Fruit fly (Drosophila melanogaster) whole organism, embryonic: ENCODE results near the gene Scox.

Experiments used
- Aef1 ChIP-seq: fragments of 200-800 bp; sonication (Bioruptor generic); IDR thresholded peaks from 3 replicates; pipeline ENCODE4 v1.3.6; 2022; ENCODE audit warnings: missing biosample characterization, missing genetic modification characterization
- Antp ChIP-seq: fragments of 200-800 bp; sonication (Bioruptor generic); optimal IDR thresholded peaks from 3 replicates; lab custom pipeline; 2016; ENCODE audit warnings: missing biosample characterization, missing genetic modification characterization
- B-H1 ChIP-seq: fragments of 200-800 bp; sonication (Bioruptor generic); IDR thresholded peaks from 3 replicates; pipeline ENCODE4 v1.3.6; 2022; ENCODE audit warnings: missing biosample characterization, missing genetic modification characterization
- C15 ChIP-seq: fragments of 200-800 bp; sonication (Bioruptor generic); IDR thresholded peaks from 3 replicates; pipeline ENCODE4 v1.3.6; 2022; ENCODE audit warnings: missing biosample characterization, missing genetic modification characterization
- CG11247 ChIP-seq: fragments of 200-800 bp; sonication (Bioruptor generic); IDR thresholded peaks from 2 replicates; pipeline ENCODE4 v1.3.6; 2022; ENCODE audit warnings: missing biosample characterization, missing genetic modification characterization
- CG11398 ChIP-seq: fragments of 200-800 bp; sonication (Bioruptor generic); optimal IDR thresholded peaks from 2 replicates; lab custom pipeline; 2016; ENCODE audit warnings: missing biosample characterization, missing genetic modification characterization
- CG11723 ChIP-seq: fragments of 200-800 bp; sonication (Bioruptor generic); optimal IDR thresholded peaks from 2 replicates; lab custom pipeline; 2017; ENCODE audit warnings: missing biosample characterization, mild to moderate bottlenecking, missing genetic modification characterization
- CG12769 ChIP-seq: fragments of 200-800 bp; sonication (Bioruptor generic); optimal IDR thresholded peaks from 2 replicates; lab custom pipeline; 2019; ENCODE audit warnings: missing biosample characterization, mild to moderate bottlenecking, missing genetic modification characterization, moderate library complexity
- CG13296 ChIP-seq: fragments of 200-800 bp; sonication (Bioruptor generic); optimal IDR thresholded peaks from 3 replicates; lab custom pipeline; 2018; ENCODE audit warnings: missing biosample characterization, mild to moderate bottlenecking, missing genetic modification characterization
- CG13424 ChIP-seq: fragments of 200-800 bp; sonication (Bioruptor generic); optimal IDR thresholded peaks from 2 replicates; lab custom pipeline; 2019; ENCODE audit warnings: missing biosample characterization, mild to moderate bottlenecking, missing genetic modification characterization, moderate library complexity
- CG14710 ChIP-seq: fragments of 200-800 bp; sonication (Bioruptor generic); optimal IDR thresholded peaks from 3 replicates; lab custom pipeline; 2019; ENCODE audit warnings: missing biosample characterization, mild to moderate bottlenecking, missing genetic modification characterization, moderate library complexity
- CG14965 ChIP-seq: fragments of 200-800 bp; sonication (Bioruptor generic); optimal IDR thresholded peaks from 2 replicates; lab custom pipeline; 2016; ENCODE audit warnings: missing biosample characterization, missing genetic modification characterization, borderline replicate concordance
- CG1529 ChIP-seq: fragments of 200-800 bp; sonication (Bioruptor generic); optimal IDR thresholded peaks from 3 replicates; lab custom pipeline; 2018; ENCODE audit warnings: missing biosample characterization, missing genetic modification characterization
- CG15514 ChIP-seq: fragments of 200-800 bp; sonication (Bioruptor generic); optimal IDR thresholded peaks from 3 replicates; lab custom pipeline; 2017; ENCODE audit warnings: missing biosample characterization, missing genetic modification characterization, mild to moderate bottlenecking, moderate library complexity, missing genetic modification reagents
- CG15696 ChIP-seq: fragments of 200-800 bp; sonication (Bioruptor generic); optimal IDR thresholded peaks from 2 replicates; lab custom pipeline; 2019; ENCODE audit warnings: missing biosample characterization, mild to moderate bottlenecking, missing genetic modification characterization, moderate library complexity
- CG17802 ChIP-seq: fragments of 200-800 bp; sonication (Bioruptor generic); optimal IDR thresholded peaks from 2 replicates; lab custom pipeline; 2018; ENCODE audit warnings: missing biosample characterization, mild to moderate bottlenecking, missing genetic modification characterization, moderate library complexity
- CG30403 ChIP-seq: fragments of 200-800 bp; sonication (Bioruptor generic); optimal IDR thresholded peaks from 3 replicates; lab custom pipeline; 2016; ENCODE audit warnings: missing biosample characterization, missing genetic modification characterization
- CG34376 ChIP-seq: fragments of 200-800 bp; sonication (Bioruptor generic); optimal IDR thresholded peaks from 2 replicates; lab custom pipeline; 2018; ENCODE audit warnings: missing biosample characterization, mild to moderate bottlenecking, missing genetic modification characterization
- CG4404 ChIP-seq: fragments of 200-800 bp; sonication (Bioruptor generic); IDR thresholded peaks from 2 replicates; pipeline ENCODE4 v1.3.6; 2022; ENCODE audit warnings: missing biosample characterization, missing genetic modification characterization
- CG6683 ChIP-seq: fragments of 200-800 bp; sonication (Bioruptor generic); optimal IDR thresholded peaks from 2 replicates; lab custom pipeline; 2017; ENCODE audit warnings: missing biosample characterization, mild to moderate bottlenecking, missing genetic modification characterization, missing genetic modification reagents
- CG7786 ChIP-seq: fragments of 200-800 bp; sonication (Bioruptor generic); optimal IDR thresholded peaks from 2 replicates; lab custom pipeline; 2016; ENCODE audit warnings: missing biosample characterization, missing genetic modification characterization
- CG9817 ChIP-seq: fragments of 200-800 bp; sonication (Bioruptor generic); optimal IDR thresholded peaks from 2 replicates; lab custom pipeline; 2018; ENCODE audit warnings: missing biosample characterization, mild to moderate bottlenecking, missing genetic modification characterization, moderate library complexity
- Dek ChIP-seq: fragments of 200-800 bp; sonication (Bioruptor generic); optimal IDR thresholded peaks from 3 replicates; lab custom pipeline; 2019; ENCODE audit warnings: missing biosample characterization, mild to moderate bottlenecking, missing genetic modification characterization, moderate library complexity
- Dip3 ChIP-seq: fragments of 200-800 bp; sonication (Bioruptor generic); optimal IDR thresholded peaks from 3 replicates; lab custom pipeline; 2016; ENCODE audit warnings: missing biosample characterization, missing genetic modification characterization
- Dp ChIP-seq: fragments of 200-800 bp; sonication (Bioruptor generic); optimal IDR thresholded peaks from 2 replicates; lab custom pipeline; 2018; ENCODE audit warnings: missing biosample characterization, mild to moderate bottlenecking, missing genetic modification characterization, moderate library complexity
- E2f1 ChIP-seq: fragments of 200-800 bp; sonication (Bioruptor generic); IDR thresholded peaks from 2 replicates; pipeline ENCODE4 v1.3.6; 2022; ENCODE audit warnings: missing biosample characterization, missing genetic modification characterization
- Eip74EF ChIP-seq, 2 experiments: fragments of 200-800 bp in 1 of 2; fragments of >200 bp in 1 of 2; sonication (Bioruptor generic) in 1 of 2; optimal IDR thresholded peaks; 2 replicates each; lab custom pipeline; 2017 to 2019; ENCODE audit warnings: missing biosample characterization in 2 of 2, missing genetic modification characterization in 2 of 2, mild to moderate bottlenecking in 1 of 2, moderate library complexity in 1 of 2
- Ets65A ChIP-seq: fragments of 200-800 bp; sonication (Bioruptor generic); peaks from one replicate; lab custom pipeline; 2016; ENCODE audit warnings: missing biosample characterization, missing genetic modification characterization
- H2.0 ChIP-seq: fragments of 200-800 bp; sonication (Bioruptor generic); IDR thresholded peaks from 2 replicates; pipeline ENCODE4 v1.3.6; 2022; ENCODE audit warnings: missing biosample characterization, missing genetic modification characterization
- HmgZ ChIP-seq: fragments of 200-800 bp; sonication (Bioruptor generic); optimal IDR thresholded peaks from 2 replicates; lab custom pipeline; 2018; ENCODE audit warnings: missing biosample characterization, mild to moderate bottlenecking, missing genetic modification characterization
- Hmr ChIP-seq: fragments of 200-800 bp; sonication (Bioruptor generic); optimal IDR thresholded peaks from 3 replicates; lab custom pipeline; 2017; ENCODE audit warnings: mild to moderate bottlenecking, missing biosample characterization, missing genetic modification reagents, missing genetic modification characterization
- Hr39 ChIP-seq: fragments of >200 bp; optimal IDR thresholded peaks from 2 replicates; lab custom pipeline; 2017
- Lpt ChIP-seq: fragments of >200 bp; optimal IDR thresholded peaks from 2 replicates; lab custom pipeline; 2018; ENCODE audit warnings: missing biosample characterization, missing genetic modification characterization
- Myb ChIP-seq: fragments of 200-800 bp; sonication (Bioruptor generic); optimal IDR thresholded peaks from 2 replicates; lab custom pipeline; 2016; ENCODE audit warnings: missing biosample characterization, missing genetic modification characterization
- NC2α ChIP-seq: fragments of 200-800 bp; sonication (Bioruptor generic); optimal IDR thresholded peaks from 2 replicates; lab custom pipeline; 2016; ENCODE audit warnings: missing biosample characterization, missing genetic modification characterization
- NFAT ChIP-seq: fragments of 200-800 bp; sonication (Bioruptor generic); IDR thresholded peaks from 2 replicates; pipeline ENCODE4 v1.3.6; 2022; ENCODE audit warnings: missing biosample characterization, missing genetic modification characterization
- Sry-δ ChIP-seq: fragments of 200-800 bp; sonication (Bioruptor generic); optimal IDR thresholded peaks from 2 replicates; lab custom pipeline; 2016; ENCODE audit warnings: missing biosample characterization, missing genetic modification characterization
- cad ChIP-seq: fragments of >200 bp; optimal IDR thresholded peaks from 2 replicates; lab custom pipeline; 2017; ENCODE audit warnings: missing biosample characterization, missing genetic modification characterization
- crp ChIP-seq, 2 experiments: fragments of 200-800 bp; sonication (Bioruptor generic); optimal IDR thresholded peaks; 2 replicates in 1 of 2; 3 replicates in 1 of 2; lab custom pipeline; 2017; ENCODE audit warnings: missing biosample characterization in 2 of 2, missing genetic modification characterization in 2 of 2, mild to moderate bottlenecking in 1 of 2, moderate library complexity in 1 of 2
- dmrt11E ChIP-seq: fragments of 200-800 bp; sonication (Bioruptor generic); optimal IDR thresholded peaks from 3 replicates; lab custom pipeline; 2018; ENCODE audit warnings: missing biosample characterization, mild to moderate bottlenecking, missing genetic modification characterization, moderate library complexity
- gcm2 ChIP-seq: fragments of 200-800 bp; sonication (Bioruptor generic); optimal IDR thresholded peaks from 2 replicates; lab custom pipeline; 2016; ENCODE audit warnings: missing biosample characterization, missing genetic modification characterization
- gsb-n ChIP-seq: fragments of 200-800 bp; sonication (Bioruptor generic); optimal IDR thresholded peaks from 3 replicates; lab custom pipeline; 2018; ENCODE audit warnings: missing biosample characterization, mild to moderate bottlenecking, missing genetic modification characterization
- hth ChIP-seq: fragments of >200 bp; optimal IDR thresholded peaks from 2 replicates; lab custom pipeline; 2017; ENCODE audit warnings: inconsistent platforms
- maf-S ChIP-seq: fragments of 200-800 bp; sonication (Bioruptor generic); optimal IDR thresholded peaks from 2 replicates; lab custom pipeline; 2016; ENCODE audit warnings: missing biosample characterization, missing genetic modification characterization
- pan ChIP-seq, 4 experiments: fragments of >200 bp in 3 of 4; fragments of 200-800 bp in 1 of 4; sonication (Bioruptor generic) in 1 of 4; optimal IDR thresholded peaks in 3 of 4; IDR thresholded peaks in 1 of 4; 2 replicates each; pipeline versions ENCODE4 v1.3.6 to Lab custom; 2017 to 2022; ENCODE audit warnings: missing biosample characterization in 2 of 4, missing genetic modification characterization in 2 of 4, mixed read lengths in 1 of 4
- pita ChIP-seq: fragments of 200-800 bp; sonication (Bioruptor generic); optimal IDR thresholded peaks from 2 replicates; lab custom pipeline; 2017; ENCODE audit warnings: missing biosample characterization, mild to moderate bottlenecking, missing genetic modification characterization
- schlank ChIP-seq: fragments of 200-800 bp; sonication (Bioruptor generic); optimal IDR thresholded peaks from 2 replicates; lab custom pipeline; 2018; ENCODE audit warnings: missing biosample characterization, mild to moderate bottlenecking, missing genetic modification characterization
- sens-2 ChIP-seq: fragments of 200-800 bp; sonication (Bioruptor generic); IDR thresholded peaks from 2 replicates; pipeline ENCODE4 v1.3.6; 2022; ENCODE audit warnings: missing biosample characterization, missing genetic modification characterization
- so ChIP-seq: fragments of 200-800 bp; sonication (Bioruptor generic); IDR thresholded peaks from 3 replicates; pipeline ENCODE4 v1.3.6; 2022; ENCODE audit warnings: missing biosample characterization, missing genetic modification characterization
- zfh2 ChIP-seq: fragments of 200-800 bp; sonication (Bioruptor generic); optimal IDR thresholded peaks from 2 replicates; lab custom pipeline; 2016; ENCODE audit warnings: missing biosample characterization, missing genetic modification characterization

Gene Scox

DNA sequence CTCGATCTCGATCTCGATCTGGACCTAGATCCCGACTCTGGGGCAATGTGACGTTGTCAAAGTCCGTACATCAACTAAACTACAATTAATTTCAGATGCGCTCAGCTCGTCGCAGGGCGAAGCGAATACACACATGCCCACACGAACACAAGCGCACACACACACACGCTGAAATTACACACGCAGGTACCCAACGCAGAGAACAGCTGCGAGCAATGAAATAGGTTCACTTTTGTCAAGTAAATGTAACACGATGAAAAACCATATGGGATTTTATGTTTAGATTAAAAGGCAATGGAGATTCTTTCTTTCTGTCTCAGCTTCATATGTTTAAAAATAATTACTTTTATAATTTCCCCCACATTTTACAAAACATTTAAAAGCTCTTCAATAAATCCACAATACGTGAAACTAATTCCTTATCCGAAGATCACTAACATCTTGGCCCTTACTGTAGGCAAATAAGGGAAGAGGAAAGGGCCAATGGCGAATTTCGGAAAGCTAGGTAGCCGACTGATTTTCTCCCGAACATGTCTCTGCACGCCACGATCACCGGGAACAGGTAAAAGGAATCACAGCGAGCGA, 31.6 kb upstream of the Scox start (continued):
- TF ChIP-seq CG13424 = peak; percentile 92
- TF ChIP-seq CG13296 = peak; percentile 81
- TF ChIP-seq maf-S (GFP tag; lab: Kevin White, UChicago) = no peak
- TF ChIP-seq HmgZ = peak; percentile 80
- TF ChIP-seq CG4404 (GFP tag; lab: Robert Waterston, UW) = peak; percentile 81
- TF ChIP-seq zfh2 (GFP tag; lab: Kevin White, UChicago) = peak; percentile 70
- peak; percentile 86 for TF ChIP-seq CG30403 (GFP tag; lab: Kevin White, UChicago)
- peak; percentile 79 for TF ChIP-seq CG7786 (GFP tag; lab: Kevin White, UChicago)
- peak; percentile 70 for TF ChIP-seq NFAT (GFP tag; lab: Robert Waterston, UW)
- TF ChIP-seq CG34376 (GFP tag; lab: Kevin White, UChicago) = peak; percentile 75
- peak; percentile 59 for TF ChIP-seq CG11247 (GFP tag; lab: Robert Waterston, UW)
- peak; percentile 20 for TF ChIP-seq Sry-δ (GFP tag; lab: Kevin White, UChicago)
- TF ChIP-seq sens-2 (GFP tag; lab: Robert Waterston, UW) = peak; percentile 60
- TF ChIP-seq CG9817 (tag; lab: Kevin White, UChicago) = peak; percentile 72
- TF ChIP-seq Dp (GFP tag; lab: Kevin White, UChicago) = no peak
- TF ChIP-seq E2f1 (GFP tag; lab: Robert Waterston, UW) = peak; percentile 66
- no peak for TF ChIP-seq C15
- no peak for TF ChIP-seq CG12769 (tag; lab: Kevin White, UChicago)
- peak; percentile 82 for TF ChIP-seq so (GFP tag; lab: Robert Waterston, UW)
- TF ChIP-seq hth (lab: Kevin White, UChicago) = no peak
- TF ChIP-seq schlank (tag; lab: Kevin White, UChicago) = peak; percentile 46
- peak; percentile 93 for TF ChIP-seq Ets65A (GFP tag; lab: Kevin White, UChicago)
- peak; percentile 59 for TF ChIP-seq Aef1 (GFP tag; lab: Robert Waterston, UW)
- peak; percentile 67 for TF ChIP-seq Dip3 (GFP tag; lab: Kevin White, UChicago)
- TF ChIP-seq B-H1 (GFP tag; lab: Robert Waterston, UW) = peak; percentile 58
- TF ChIP-seq Lpt = no peak
- TF ChIP-seq CG1529 (GFP tag; lab: Kevin White, UChicago) = peak; percentile 83
- TF ChIP-seq CG6683 (GFP tag; lab: Kevin White, UChicago) = peak; percentile 62
- TF ChIP-seq CG15514 = peak; percentile 67
- TF ChIP-seq CG14710 (tag; lab: Kevin White, UChicago) = peak; percentile 87
- TF ChIP-seq Eip74EF (GFP tag; optimal IDR thresholded peaks at IDR 0.05; lab: Kevin White, UChicago) = peak in 1 of 2 experiments; percentile 75
- TF ChIP-seq cad = no peak
- peak; percentile 54 for TF ChIP-seq Myb
- peak; percentile 71 for TF ChIP-seq gcm2 (GFP tag; lab: Kevin White, UChicago)
- TF ChIP-seq Dek (tag; lab: Kevin White, UChicago) = peak; percentile 89
- TF ChIP-seq CG11723 (GFP tag; lab: Kevin White, UChicago) = peak; percentile 63
- peak in 1 of 2 experiments; percentile 21 for TF ChIP-seq crp (GFP tag; optimal IDR thresholded peaks at IDR 0.05; lab: Kevin White, UChicago)
- no peak for TF ChIP-seq CG14965
- TF ChIP-seq NC2α (GFP tag; lab: Kevin White, UChicago) = no peak
- peak; percentile 75 for TF ChIP-seq Antp (GFP tag; lab: Kevin White, UChicago)
- TF ChIP-seq CG15696 (tag; lab: Kevin White, UChicago) = peak; percentile 95
- TF ChIP-seq Hr39 = no peak
- TF ChIP-seq CG11398 (GFP tag; lab: Kevin White, UChicago) = peak; percentile 49
- no peak for TF ChIP-seq pan (optimal IDR thresholded peaks at IDR 0.05; lab: Kevin White, UChicago)
- peak in 1 of 2 experiments; percentile 82 for TF ChIP-seq pan (GFP tag; optimal IDR thresholded peaks at IDR 0.05 in 1 of 2, IDR thresholded peaks at IDR 0.05 in 1 of 2)
- TF ChIP-seq H2.0 (GFP tag; lab: Robert Waterston, UW) = peak; percentile 62
- TF ChIP-seq Hmr = peak; percentile 87
- peak; percentile 73 for TF ChIP-seq gsb-n (tag; lab: Kevin White, UChicago)
- TF ChIP-seq dmrt11E = peak; percentile 93
- no peak for TF ChIP-seq pita (GFP tag; lab: Kevin White, UChicago)
- peak; percentile 33 for TF ChIP-seq CG17802 (tag; lab: Kevin White, UChicago)
